Worm (Caenorhabditis elegans) whole organism, midembryonic: ENCODE measurements around the gene W07G4.8.

Experiments used
- T22C8.4 ChIP-seq: fragments of 200-800 bp; sonication (Bioruptor generic); IDR thresholded peaks from 2 replicates; pipeline ENCODE4 v1.3.6; 2022; ENCODE audit warnings: missing genetic modification characterization, missing compliant biosample characterization
- cog-1 ChIP-seq: sonication (generic microtip); optimal IDR thresholded peaks from 2 replicates; lab custom pipeline; 2016; ENCODE audit warnings: missing genetic modification characterization, missing compliant biosample characterization
- flt-1 ChIP-seq: fragments of 200-800 bp; sonication (Bioruptor generic); IDR thresholded peaks from 2 replicates; pipeline ENCODE4 v1.3.6; 2022; ENCODE audit warnings: missing genetic modification characterization, missing compliant biosample characterization
- klf-2 ChIP-seq: fragments of 200-800 bp; sonication (Bioruptor generic); conservative IDR thresholded peaks from 2 replicates; pipeline ENCODE4 v1.3.6; 2022; ENCODE audit warnings: missing genetic modification reagents, missing genetic modification characterization, missing compliant biosample characterization
- med-1 ChIP-seq: sonication (generic microtip); optimal IDR thresholded peaks from 2 replicates; lab custom pipeline; 2017; ENCODE audit warnings: missing genetic modification characterization, mild to moderate bottlenecking, missing compliant biosample characterization, antibody characterized with exemption, missing genetic modification reagents; ENCODE audit not compliant: insufficient read depth
- ref-1 ChIP-seq: fragments of 200-800 bp; sonication (Bioruptor generic); conservative IDR thresholded peaks from 2 replicates; pipeline ENCODE4 v1.3.6; 2022; ENCODE audit warnings: missing genetic modification reagents, missing genetic modification characterization, missing compliant biosample characterization
- tab-1 ChIP-seq: fragments of 200-800 bp; sonication (Bioruptor generic); IDR thresholded peaks from 2 replicates; pipeline ENCODE4 v1.3.6; 2022; ENCODE audit warnings: missing genetic modification characterization, missing compliant biosample characterization
- ztf-23 ChIP-seq: fragments of 200-800 bp; sonication (Bioruptor generic); IDR thresholded peaks from 2 replicates; pipeline ENCODE4 v1.3.6; 2022; ENCODE audit warnings: missing genetic modification reagents, missing genetic modification characterization, missing compliant biosample characterization
- ztf-29 ChIP-seq: fragments of 200-800 bp; sonication (Bioruptor generic); IDR thresholded peaks from 2 replicates; pipeline ENCODE4 v1.3.6; 2022; ENCODE audit warnings: missing genetic modification reagents, missing genetic modification characterization, missing compliant biosample characterization

The W07G4.8 gene

DNA sequence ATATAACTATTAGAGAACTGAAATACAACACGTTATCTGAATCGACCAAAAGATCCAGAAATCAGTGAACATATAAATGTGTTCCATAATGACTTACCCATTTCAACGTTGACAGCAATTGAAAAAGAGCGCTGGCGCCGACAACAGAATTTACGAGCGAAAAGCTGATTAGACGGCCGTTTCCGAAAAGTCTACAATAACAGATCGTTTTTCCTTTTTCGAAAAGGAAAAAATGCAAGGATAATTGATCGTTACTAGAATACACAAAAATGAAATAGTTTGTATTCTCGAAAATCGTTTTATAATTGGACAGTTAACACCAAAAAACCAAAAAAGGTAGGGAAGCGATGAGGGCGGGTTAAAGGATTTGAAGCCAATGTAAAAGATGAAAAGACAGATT, 4.3 kb upstream of the W07G4.8 start, which contains the start of gene srr-1:
Gene srr-1 (minus strand): TSS at position 101 of the 400 bp plus-strand sequence.
- TF ChIP-seq klf-2 (GFP tag; lab: Robert Waterston, UW) (no peak), T22C8.4 (GFP tag; lab: Robert Waterston, UW) (no peak), ref-1 (no peak), ztf-29 (GFP tag; lab: Robert Waterston, UW) (no peak), cog-1 (tag; lab: Kevin White, UChicago) (no peak), tab-1 (GFP tag; lab: Robert Waterston, UW) (no peak), med-1 (GFP tag; lab: Kevin White, UChicago) (no peak), ztf-23 (GFP tag; lab: Robert Waterston, UW) (no peak), flt-1 (GFP tag; lab: Robert Waterston, UW) (no peak)

DNA sequence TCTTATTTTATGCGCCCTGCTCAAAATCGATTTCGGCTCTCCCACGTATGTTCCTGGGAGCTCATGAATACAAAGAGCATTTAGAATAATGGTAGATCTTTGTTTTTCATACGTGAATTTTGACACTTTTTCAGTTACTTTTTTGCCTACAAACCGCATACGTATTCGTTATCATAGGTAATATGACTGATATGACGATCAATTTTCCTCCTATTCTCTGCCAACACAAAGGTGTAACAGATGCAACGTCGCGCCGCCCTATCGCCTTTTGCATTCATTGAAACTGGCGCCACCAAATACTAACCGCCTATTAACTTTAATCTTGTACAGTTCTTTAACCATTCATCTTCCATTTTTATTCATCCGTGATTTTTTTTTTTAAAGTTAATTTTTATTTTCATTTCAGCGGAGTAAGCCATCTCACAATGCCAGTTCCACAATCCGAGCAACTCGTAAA, 1.8 kb downstream of the W07G4.8 start, which contains the start of gene W07G4.5:
Gene W07G4.5 (plus strand): TSS at position 407 of the 457 bp plus-strand sequence.
- TF ChIP-seq flt-1 (GFP tag; lab: Robert Waterston, UW) (no peak), T22C8.4 (GFP tag; lab: Robert Waterston, UW) (no peak), ref-1 (no peak), cog-1 (tag; lab: Kevin White, UChicago) (no peak), tab-1 (GFP tag; lab: Robert Waterston, UW) (no peak), ztf-23 (GFP tag; lab: Robert Waterston, UW) (no peak), med-1 (GFP tag; lab: Kevin White, UChicago) (no peak), klf-2 (GFP tag; lab: Robert Waterston, UW) (no peak), ztf-29 (GFP tag; lab: Robert Waterston, UW) (no peak)

ce11 chrV:13046125-13047123, 2.9 kb downstream of the W07G4.8 start:
- no peak for TF ChIP-seq tab-1 (GFP tag; lab: Robert Waterston, UW)
- TF ChIP-seq flt-1 (GFP tag; lab: Robert Waterston, UW), result no peak
- TF ChIP-seq ref-1, result no peak
- no peak for TF ChIP-seq T22C8.4 (GFP tag; lab: Robert Waterston, UW)
- no peak for TF ChIP-seq med-1 (GFP tag; lab: Kevin White, UChicago)
- no peak for TF ChIP-seq ztf-23 (GFP tag; lab: Robert Waterston, UW)
- TF ChIP-seq klf-2 (GFP tag; lab: Robert Waterston, UW), result no peak
- TF ChIP-seq ztf-29 (GFP tag; lab: Robert Waterston, UW), result no peak
- no peak for TF ChIP-seq cog-1 (tag; lab: Kevin White, UChicago)

ce11 chrV:13045017-13045416, 4.3 kb downstream of the W07G4.8 start:
- no peak for TF ChIP-seq flt-1 (GFP tag; lab: Robert Waterston, UW)
- TF ChIP-seq ref-1, result no peak
- TF ChIP-seq tab-1 (GFP tag; lab: Robert Waterston, UW), result no peak
- TF ChIP-seq T22C8.4 (GFP tag; lab: Robert Waterston, UW), result no peak

ce11 chrV:13043832-13044521, 5.4 kb downstream of the W07G4.8 start:
- TF ChIP-seq ztf-23 (GFP tag; lab: Robert Waterston, UW) (no peak), ztf-29 (GFP tag; lab: Robert Waterston, UW) (no peak), cog-1 (tag; lab: Kevin White, UChicago) (no peak), med-1 (GFP tag; lab: Kevin White, UChicago) (no peak), flt-1 (GFP tag; lab: Robert Waterston, UW) (no peak), tab-1 (GFP tag; lab: Robert Waterston, UW) (no peak), klf-2 (GFP tag; lab: Robert Waterston, UW) (no peak), T22C8.4 (GFP tag; lab: Robert Waterston, UW) (no peak), ref-1 (no peak)

ce11 chrV:13043195-13043762, 6.1 kb downstream of the W07G4.8 start, which contains the start of gene lap-2:
Gene lap-2, plus strand, starts transcription at chrV:13043712.
- no peak for TF ChIP-seq cog-1 (tag; lab: Kevin White, UChicago)
- no peak for TF ChIP-seq flt-1 (GFP tag; lab: Robert Waterston, UW)
- TF ChIP-seq tab-1 (GFP tag; lab: Robert Waterston, UW), result no peak
- no peak for TF ChIP-seq ztf-29 (GFP tag; lab: Robert Waterston, UW)
- TF ChIP-seq T22C8.4 (GFP tag; lab: Robert Waterston, UW), result no peak
- no peak for TF ChIP-seq med-1 (GFP tag; lab: Kevin White, UChicago)
- no peak for TF ChIP-seq klf-2 (GFP tag; lab: Robert Waterston, UW)
- TF ChIP-seq ztf-23 (GFP tag; lab: Robert Waterston, UW), result no peak
- TF ChIP-seq ref-1, result no peak

- peak; percentile 40 for TF ChIP-seq med-1 (GFP tag; lab: Kevin White, UChicago)
- no peak for TF ChIP-seq ztf-29 (GFP tag; lab: Robert Waterston, UW)
- no peak for TF ChIP-seq klf-2 (GFP tag; lab: Robert Waterston, UW)
- TF ChIP-seq tab-1 (GFP tag; lab: Robert Waterston, UW), result 0 out of 2 replicates have a peak, but pooled peaks have one; percentile 44
- no peak for TF ChIP-seq ref-1
- 0 out of 2 replicates have a peak, but pooled peaks have one; percentile 63 for TF ChIP-seq ztf-23 (GFP tag; lab: Robert Waterston, UW)
- TF ChIP-seq T22C8.4 (GFP tag; lab: Robert Waterston, UW), result peak; percentile 25; the same call in 1 of the 2 replicates
- no peak for TF ChIP-seq cog-1 (tag; lab: Kevin White, UChicago)
- TF ChIP-seq flt-1 (GFP tag; lab: Robert Waterston, UW), result peak; percentile 35; the same call in 1 of the 2 replicates
Observed at ce11 chrV:13041666-13042065, 7.7 kb downstream of the W07G4.8 start, which contains the start of gene scyl-1. Gene scyl-1, minus strand, starts transcription at chrV:13041721.
